Worm (Caenorhabditis elegans) whole organism, mixed stage, embryonic: ENCODE data around the gene srh-300.

Experiments used
- ceh-83 ChIP-seq: fragments of 200-800 bp; sonication (Bioruptor generic); optimal IDR thresholded peaks from 2 replicates; lab custom pipeline; 2018; ENCODE audit warnings: mild to moderate bottlenecking, missing genetic modification characterization, missing compliant biosample characterization
- elt-1 ChIP-seq: sonication (generic microtip); optimal IDR thresholded peaks from 2 replicates; lab custom pipeline; 2017; ENCODE audit warnings: missing genetic modification characterization, mild to moderate bottlenecking, missing compliant biosample characterization, antibody characterized with exemption, moderate library complexity, borderline replicate concordance; ENCODE audit not compliant: insufficient read depth
- elt-3 ChIP-seq: fragments of 150-350 bp; optimal IDR thresholded peaks from 2 replicates; lab custom pipeline; 2014; ENCODE audit warnings: missing biosample characterization, missing genetic modification characterization
- lsy-2 ChIP-seq: fragments of 150-350 bp; optimal IDR thresholded peaks from 2 replicates; lab custom pipeline; 2014; ENCODE audit warnings: missing biosample characterization, missing genetic modification characterization
- mep-1 ChIP-seq: fragments of 150-350 bp; optimal IDR thresholded peaks from 2 replicates; lab custom pipeline; 2017; ENCODE audit warnings: missing biosample characterization, missing genetic modification reagents, missing genetic modification characterization, inconsistent platforms
- nhr-237 ChIP-seq: fragments of 150-350 bp; optimal IDR thresholded peaks from 2 replicates; lab custom pipeline; 2014; ENCODE audit warnings: missing biosample characterization, missing genetic modification characterization
- nhr-28 ChIP-seq: fragments of 150-350 bp; optimal IDR thresholded peaks from 2 replicates; lab custom pipeline; 2014; ENCODE audit warnings: missing biosample characterization, missing genetic modification characterization
- pha-4 ChIP-seq: fragments of 150-350 bp; optimal IDR thresholded peaks from 2 replicates; lab custom pipeline; 2018; ENCODE audit warnings: missing biosample characterization, missing genetic modification reagents, missing genetic modification characterization
- sptf-1 ChIP-seq: sonication (generic microtip); optimal IDR thresholded peaks from 2 replicates; lab custom pipeline; 2017; ENCODE audit warnings: mild to moderate bottlenecking, missing genetic modification characterization, moderate library complexity, missing compliant biosample characterization
- unc-62 ChIP-seq: fragments of 150-350 bp; optimal IDR thresholded peaks from 2 replicates; lab custom pipeline; 2014; ENCODE audit warnings: missing biosample characterization, missing genetic modification reagents, missing genetic modification characterization
- ztf-11 ChIP-seq: fragments of 150-350 bp; optimal IDR thresholded peaks from 2 replicates; lab custom pipeline; 2014; ENCODE audit warnings: missing biosample characterization, missing genetic modification characterization

ce11 chrV:17777624-17778023 lies 44.3 kb upstream of the srh-300 start, which contains the start of gene C47A10.12:
- TF ChIP-seq elt-3 (tag; lab: Kevin White, UChicago) (no peak), pha-4 (tag; lab: Kevin White, UChicago) (no peak), lsy-2 (no peak), mep-1 (tag; lab: Kevin White, UChicago) (no peak), nhr-237 (tag; lab: Kevin White, UChicago) (no peak), ztf-11 (no peak), ceh-83 (GFP tag; lab: Kevin White, UChicago) (no peak), nhr-28 (tag; lab: Kevin White, UChicago) (no peak), unc-62 (no peak), elt-1 (tag; lab: Kevin White, UChicago) (no peak), sptf-1 (no peak)
